Fruit fly (Drosophila melanogaster) whole organism: ENCODE measurements around the gene Teh1.

ENCODE experiments used
- Dll ChIP-seq: fragments of >200 bp; optimal IDR thresholded peaks from 2 replicates; lab custom pipeline; 2017
- pan ChIP-seq: fragments of >200 bp; optimal IDR thresholded peaks from 2 replicates; lab custom pipeline; 2017
- psq ChIP-seq: fragments of >200 bp; optimal IDR thresholded peaks from 2 replicates; lab custom pipeline; 2017
- usp ChIP-seq: fragments of >200 bp; optimal IDR thresholded peaks from 2 replicates; lab custom pipeline; 2017; ENCODE audit warnings: missing biosample characterization, missing genetic modification characterization, mixed read lengths

DNA sequence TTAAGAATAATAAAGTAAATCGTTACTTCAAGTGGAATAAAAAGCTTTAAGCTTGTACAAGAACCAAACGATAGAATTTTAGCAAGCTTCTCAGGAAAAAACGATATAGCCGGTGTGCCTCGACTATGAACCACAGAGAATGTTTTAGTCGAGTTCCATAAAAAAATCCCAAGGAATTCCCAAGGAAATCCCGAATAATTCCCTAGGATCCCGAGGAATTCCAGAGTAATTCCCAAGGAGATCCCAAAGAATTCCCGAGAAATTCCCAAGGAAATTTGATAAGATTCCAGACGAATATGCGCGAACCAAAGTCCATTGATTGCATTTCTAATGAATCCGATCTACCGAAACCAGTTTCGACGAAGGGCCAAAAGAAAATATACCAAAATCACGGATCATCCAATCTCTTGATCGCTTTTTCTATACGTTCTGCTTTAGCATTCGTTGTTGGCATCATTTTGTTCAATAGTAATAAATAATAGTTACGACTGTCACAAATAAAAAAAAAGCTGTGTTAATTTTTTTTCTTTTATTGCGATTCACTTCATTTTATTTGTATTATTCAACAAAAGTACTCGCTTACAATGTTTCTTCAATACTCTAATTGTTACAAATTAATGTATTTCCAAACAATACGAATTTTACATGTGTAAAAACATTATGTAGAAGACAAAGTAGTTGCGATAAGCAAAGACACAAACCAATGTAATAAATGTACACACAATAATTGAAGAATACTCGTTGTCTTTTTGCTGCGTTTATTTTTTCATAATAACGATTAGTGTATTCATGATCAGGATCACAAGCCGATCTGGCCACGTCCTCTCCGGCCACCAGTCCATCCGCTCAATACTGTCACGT is 848 bp upstream of the Teh1 start:
- no peak for TF ChIP-seq psq
- no peak for TF ChIP-seq pan
- no peak for TF ChIP-seq usp
- no peak for TF ChIP-seq Dll (lab: Kevin White, UChicago)
